Fruit fly (Drosophila melanogaster) whole organism, embryonic: Measurements from ENCODE around the gene Hmbs.

Source experiments
- CG12219 ChIP-seq: fragments of 200-800 bp; sonication (Bioruptor generic); optimal IDR thresholded peaks from 3 replicates; lab custom pipeline; 2018; ENCODE audit warnings: missing biosample characterization, mild to moderate bottlenecking, missing genetic modification characterization
- CG1529 ChIP-seq: fragments of 200-800 bp; sonication (Bioruptor generic); optimal IDR thresholded peaks from 3 replicates; lab custom pipeline; 2018; ENCODE audit warnings: missing biosample characterization, missing genetic modification characterization
- CG17802 ChIP-seq: fragments of 200-800 bp; sonication (Bioruptor generic); optimal IDR thresholded peaks from 2 replicates; lab custom pipeline; 2018; ENCODE audit warnings: missing biosample characterization, mild to moderate bottlenecking, missing genetic modification characterization, moderate library complexity
- CG42726 ChIP-seq: fragments of 200-800 bp; sonication (Bioruptor generic); IDR thresholded peaks from 2 replicates; pipeline ENCODE4 v1.3.6; 2022; ENCODE audit warnings: missing biosample characterization, missing genetic modification characterization; ENCODE audit not compliant: partially characterized antibody
- D19A ChIP-seq: fragments of 200-800 bp; optimal IDR thresholded peaks from 3 replicates; lab custom pipeline; 2019; ENCODE audit warnings: missing biosample characterization, mild to moderate bottlenecking, missing genetic modification characterization, moderate library complexity
- Med ChIP-seq: fragments of 200-800 bp; sonication (Bioruptor generic); peaks from one replicate; lab custom pipeline; 2016; ENCODE audit warnings: missing biosample characterization, missing genetic modification characterization, mild to moderate bottlenecking, inconsistent platforms, moderate library complexity
- dan ChIP-seq: fragments of 200-800 bp; sonication (Bioruptor generic); IDR thresholded peaks from 2 replicates; pipeline ENCODE4 v1.3.6; 2022; ENCODE audit warnings: missing biosample characterization, missing genetic modification characterization

dm6 chr3L:1379741-1380465, 45.2 kb downstream of the Hmbs start:
- TF ChIP-seq CG42726: peak; percentile 29; the same call in 1 of the 2 replicates
- TF ChIP-seq D19A (tag; lab: Kevin White, UChicago): no peak
- TF ChIP-seq dan (GFP tag; lab: Robert Waterston, UW): no peak
- no peak for TF ChIP-seq CG17802 (tag; lab: Kevin White, UChicago)
- TF ChIP-seq CG1529 (GFP tag; lab: Kevin White, UChicago): no peak
- TF ChIP-seq CG12219 (GFP tag; lab: Kevin White, UChicago): no peak
- no peak for TF ChIP-seq Med (GFP tag; lab: Kevin White, UChicago)
